Fruit fly (Drosophila melanogaster): ENCODE measurements around the gene CG9919.

The CG9919 gene

DNA sequence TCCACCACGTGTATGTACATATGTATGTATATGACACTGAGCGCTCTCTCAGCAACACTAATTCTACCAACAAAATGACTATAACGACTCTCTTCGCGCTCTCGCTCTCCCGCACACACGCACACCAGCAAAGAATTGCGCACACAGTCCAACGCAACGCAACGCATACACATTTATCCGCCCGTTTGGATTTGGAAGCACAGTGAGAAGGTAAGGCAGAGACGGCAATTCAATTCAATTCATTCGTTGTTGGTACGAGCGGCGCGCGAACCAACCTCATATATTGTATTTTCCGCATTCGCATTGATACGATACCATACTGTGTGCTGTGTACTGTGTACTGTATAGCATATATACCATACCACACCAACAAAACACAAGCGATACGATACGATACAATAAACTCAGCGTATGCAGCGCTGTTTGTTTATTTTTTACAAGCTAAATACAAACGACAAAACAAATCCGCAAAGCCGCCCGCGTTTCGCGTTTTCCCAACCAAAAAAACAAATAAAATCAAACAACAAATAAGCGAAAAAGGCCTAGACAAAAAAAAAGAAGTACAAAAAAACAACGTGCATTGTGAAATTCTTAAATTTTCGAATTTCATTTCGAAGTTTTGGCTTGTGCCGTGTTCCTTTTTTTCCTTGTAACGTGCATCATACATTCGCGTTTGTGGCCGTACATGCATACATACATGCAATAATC is 3.0 kb upstream of the CG9919 start, which contains the start of the genes CG9921 and Dsp1:
Gene CG9921, minus strand, starts transcription at position 167 of the 708 bp plus-strand sequence.
Gene Dsp1, plus strand, starts transcription at position 179 of the 708 bp plus-strand sequence.
- TF ChIP-seq insv (optimal IDR thresholded peaks at IDR 0.05), result no peak
- no peak for TF ChIP-seq h (optimal IDR thresholded peaks at IDR 0.05)
- no peak for TF ChIP-seq Myc (optimal IDR thresholded peaks at IDR 0.05)
- TF ChIP-seq ttk (optimal IDR thresholded peaks at IDR 0.05), result no peak
- TF ChIP-seq Sin3A (optimal IDR thresholded peaks at IDR 0.05), result no peak
- TF ChIP-seq psq (optimal IDR thresholded peaks at IDR 0.05), result no peak

DNA sequence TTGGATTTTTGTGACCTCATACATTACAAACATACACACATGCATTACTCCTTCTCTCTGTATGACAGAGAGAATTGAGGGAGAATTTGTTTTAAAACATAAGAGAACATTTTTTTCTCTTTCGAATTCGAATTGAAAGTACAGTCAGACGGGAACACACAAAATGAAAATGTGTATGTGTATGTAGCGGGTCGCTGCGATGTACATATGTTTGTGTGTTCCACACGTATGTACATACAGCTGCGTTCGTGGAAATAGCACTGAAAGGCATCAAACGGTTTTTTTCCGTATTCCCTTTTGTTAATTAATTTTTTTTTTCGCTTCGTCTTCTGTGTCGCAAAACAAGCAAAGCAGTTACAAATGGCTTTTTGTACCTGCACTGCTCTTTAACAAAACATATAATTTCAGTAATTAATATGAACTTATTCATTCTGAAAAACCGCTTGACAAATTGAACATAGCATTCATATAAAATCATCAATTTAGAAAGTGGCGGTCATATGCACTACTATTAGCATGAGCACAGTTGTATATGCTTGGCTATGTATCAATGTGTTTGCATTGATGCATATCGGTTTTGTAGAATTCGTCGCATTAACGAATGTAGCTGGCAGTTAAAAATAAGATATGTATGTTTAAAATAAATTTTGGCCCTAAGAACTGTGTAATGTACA is 2.2 kb upstream of the CG9919 start:
- TF ChIP-seq Myc (optimal IDR thresholded peaks at IDR 0.05) (no peak), psq (optimal IDR thresholded peaks at IDR 0.05) (no peak), Sin3A (optimal IDR thresholded peaks at IDR 0.05) (no peak), ttk (optimal IDR thresholded peaks at IDR 0.05) (no peak), h (optimal IDR thresholded peaks at IDR 0.05) (no peak), insv (optimal IDR thresholded peaks at IDR 0.05) (no peak)

DNA sequence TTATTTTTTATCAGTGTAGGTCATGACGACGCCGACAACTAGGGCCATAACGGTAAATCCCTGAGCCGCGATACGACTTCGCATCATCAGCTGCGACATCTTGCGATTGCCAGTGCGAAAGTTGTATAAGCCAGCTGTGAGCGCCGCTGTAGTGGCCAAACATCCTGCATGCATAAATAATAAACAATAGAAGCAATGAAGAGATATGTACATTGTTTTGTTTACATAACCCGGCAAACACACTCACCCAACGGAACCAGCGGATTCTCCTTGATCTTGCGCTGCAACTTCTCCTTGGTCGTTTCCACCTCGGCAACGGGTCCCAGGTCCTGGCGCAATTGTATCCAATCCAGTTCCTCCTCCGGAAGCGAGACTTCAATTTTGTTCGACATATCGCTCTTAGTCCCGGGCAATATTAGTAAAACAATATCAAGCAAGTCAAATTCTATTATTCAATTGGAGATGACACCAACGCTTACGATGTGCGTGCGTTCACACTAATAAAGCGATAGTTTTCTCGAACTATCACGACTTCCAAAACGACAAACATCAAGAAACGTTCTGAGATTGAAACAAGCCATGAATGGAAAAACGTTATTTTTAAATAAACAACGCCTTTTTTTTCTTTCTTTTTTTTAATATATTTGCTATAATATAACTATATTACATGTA is 1.1 kb upstream of the CG9919 start:
- no peak for TF ChIP-seq insv (optimal IDR thresholded peaks at IDR 0.05)
- TF ChIP-seq h (optimal IDR thresholded peaks at IDR 0.05), result no peak
- no peak for TF ChIP-seq Myc (optimal IDR thresholded peaks at IDR 0.05)
- no peak for TF ChIP-seq ttk (optimal IDR thresholded peaks at IDR 0.05)

DNA sequence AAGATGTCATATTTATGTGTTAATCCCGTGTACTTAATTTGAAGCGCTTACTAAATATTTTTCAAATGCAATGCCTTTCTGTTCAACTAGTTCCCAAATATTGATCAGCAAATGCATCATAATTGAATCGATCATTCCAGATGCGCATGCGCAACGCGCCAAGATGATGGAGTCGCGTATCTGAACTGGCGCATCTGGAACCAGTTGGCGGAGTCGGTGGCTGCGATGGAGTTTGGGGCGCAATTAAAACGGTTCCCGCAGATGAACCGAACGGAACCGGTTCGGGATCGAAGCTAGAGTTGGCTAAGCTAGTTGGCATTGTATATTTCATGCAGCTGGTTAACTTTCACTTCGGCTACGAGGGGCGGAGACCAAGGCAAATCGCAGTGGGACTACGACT is 5.1 kb downstream of the CG9919 start, which contains the start of gene CalpC:
Gene CalpC, plus strand, starts transcription at position 292 of the 400 bp plus-strand sequence.
- TF ChIP-seq h (optimal IDR thresholded peaks at IDR 0.05) (no peak), ttk (optimal IDR thresholded peaks at IDR 0.05) (no peak)

DNA sequence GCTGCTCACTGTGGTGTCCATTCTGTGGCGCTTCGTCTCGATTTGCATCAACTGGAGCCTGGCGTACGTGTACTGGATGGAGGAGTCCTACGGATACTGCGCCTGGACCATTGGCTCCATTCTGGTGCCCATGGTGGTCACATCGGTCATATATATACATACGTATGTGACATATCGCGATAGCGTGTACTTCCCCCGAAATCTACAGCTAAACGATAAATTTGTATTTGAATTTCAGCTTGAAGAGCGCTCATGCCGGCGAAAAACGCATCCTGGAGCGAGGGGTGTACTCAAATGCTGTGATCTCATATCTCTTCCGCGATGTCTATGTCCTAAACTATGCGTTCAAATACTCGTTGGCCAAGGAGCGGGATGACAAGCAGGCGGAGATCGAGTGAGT is 7.0 kb downstream of the CG9919 start:
- no peak for TF ChIP-seq insv (optimal IDR thresholded peaks at IDR 0.05)
- TF ChIP-seq h (optimal IDR thresholded peaks at IDR 0.05), result no peak
- TF ChIP-seq Sin3A (optimal IDR thresholded peaks at IDR 0.05), result no peak
- no peak for TF ChIP-seq ttk (optimal IDR thresholded peaks at IDR 0.05)
- TF ChIP-seq psq (optimal IDR thresholded peaks at IDR 0.05), result no peak
- TF ChIP-seq Myc (optimal IDR thresholded peaks at IDR 0.05), result no peak

- TF ChIP-seq Sin3A (optimal IDR thresholded peaks at IDR 0.05) (no peak), insv (optimal IDR thresholded peaks at IDR 0.05) (no peak), psq (optimal IDR thresholded peaks at IDR 0.05) (no peak), Myc (optimal IDR thresholded peaks at IDR 0.05) (no peak), ttk (optimal IDR thresholded peaks at IDR 0.05) (no peak), h (optimal IDR thresholded peaks at IDR 0.05) (no peak)
Observed at dm6 chrX:16323063-16323462, 7.5 kb downstream of the CG9919 start, which contains the start of the genes CG9917 and CG32579. Gene CG9917 (minus strand): TSS chrX:16323231. Gene CG32579 (plus strand): TSS chrX:16323286.

- TF ChIP-seq Sin3A (optimal IDR thresholded peaks at IDR 0.05) (no peak), psq (optimal IDR thresholded peaks at IDR 0.05) (no peak), insv (optimal IDR thresholded peaks at IDR 0.05) (no peak), ttk (optimal IDR thresholded peaks at IDR 0.05) (no peak), Myc (optimal IDR thresholded peaks at IDR 0.05) (no peak), h (optimal IDR thresholded peaks at IDR 0.05) (no peak)
Observed at dm6 chrX:16321037-16321436, 9.5 kb downstream of the CG9919 start.

DNA sequence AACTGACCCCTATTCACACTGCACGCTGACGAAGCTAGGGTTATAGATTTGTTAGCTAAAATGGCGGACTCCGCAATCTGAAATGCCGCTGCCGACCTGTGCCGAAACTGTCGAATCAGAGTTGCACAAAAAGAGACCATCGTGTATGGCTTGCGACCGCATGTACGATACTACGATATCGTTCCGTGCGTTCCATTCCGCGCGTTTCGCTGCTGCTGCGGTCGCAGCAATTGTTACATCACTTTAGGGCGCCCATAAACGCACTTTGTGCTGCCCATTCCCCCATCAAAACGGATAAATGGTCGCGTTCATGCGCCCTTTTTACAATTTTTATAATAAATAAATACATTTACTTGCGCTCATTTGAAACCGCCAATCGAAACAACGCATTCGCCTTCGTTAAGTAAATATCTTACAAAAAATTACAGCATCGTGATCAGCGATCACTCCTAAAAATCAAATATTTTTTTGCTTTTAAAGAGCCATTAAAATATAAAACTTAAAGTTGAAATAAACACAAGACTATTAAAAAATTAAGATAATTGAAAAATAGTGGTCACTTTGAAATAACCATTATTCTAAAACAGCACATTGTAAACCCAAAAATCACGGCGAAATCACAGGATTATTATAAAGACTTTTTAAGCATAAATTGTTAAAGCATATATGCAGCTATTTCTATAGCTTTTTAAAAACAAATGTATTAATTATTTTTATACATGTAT is 10.2 kb downstream of the CG9919 start, which contains the start of gene Cyp1:
Gene Cyp1, minus strand, starts transcription at position 174 of the 725 bp plus-strand sequence.
- TF ChIP-seq Myc (optimal IDR thresholded peaks at IDR 0.05), result no peak
- no peak for TF ChIP-seq Sin3A (optimal IDR thresholded peaks at IDR 0.05)
- no peak for TF ChIP-seq h (optimal IDR thresholded peaks at IDR 0.05)
- TF ChIP-seq psq (optimal IDR thresholded peaks at IDR 0.05), result no peak
- no peak for TF ChIP-seq ttk (optimal IDR thresholded peaks at IDR 0.05)
- TF ChIP-seq insv (optimal IDR thresholded peaks at IDR 0.05), result no peak

dm6 chrX:16319558-16319924 is 11.0 kb downstream of the CG9919 start:
- TF ChIP-seq psq (optimal IDR thresholded peaks at IDR 0.05) (no peak), ttk (optimal IDR thresholded peaks at IDR 0.05) (no peak), Myc (optimal IDR thresholded peaks at IDR 0.05) (no peak), h (optimal IDR thresholded peaks at IDR 0.05) (no peak), insv (optimal IDR thresholded peaks at IDR 0.05) (no peak), Sin3A (optimal IDR thresholded peaks at IDR 0.05) (no peak)

- no peak for TF ChIP-seq Sin3A (optimal IDR thresholded peaks at IDR 0.05)
- TF ChIP-seq psq (optimal IDR thresholded peaks at IDR 0.05), result no peak
Observed at dm6 chrX:16318858-16319557, 11.6 kb downstream of the CG9919 start.
